Fruit fly (Drosophila melanogaster) whole organism, wandering third instar larva: ENCODE measurements around the gene CG12691.

Experiments
- Abd-B ChIP-seq: fragments of >200 bp; optimal IDR thresholded peaks from 2 replicates; lab custom pipeline; 2017; ENCODE audit warnings: missing biosample characterization, missing genetic modification characterization
- CG32264 ChIP-seq: fragments of 200-800 bp; sonication (Bioruptor generic); optimal IDR thresholded peaks from 2 replicates; lab custom pipeline; 2016; ENCODE audit warnings: missing biosample characterization, missing genetic modification characterization
- CG9705 ChIP-seq: fragments of 200-800 bp; sonication (Bioruptor generic); optimal IDR thresholded peaks from 2 replicates; lab custom pipeline; 2018; ENCODE audit warnings: missing biosample characterization, mild to moderate bottlenecking, missing genetic modification characterization
- CrebA ChIP-seq: fragments of 200-800 bp; sonication (Bioruptor generic); optimal IDR thresholded peaks from 2 replicates; lab custom pipeline; 2016; ENCODE audit warnings: missing biosample characterization, mild to moderate bottlenecking, missing genetic modification characterization, borderline replicate concordance
- Dfd ChIP-seq: fragments of >200 bp; optimal IDR thresholded peaks from 2 replicates; lab custom pipeline; 2017; ENCODE audit warnings: missing biosample characterization, missing genetic modification characterization
- Dif ChIP-seq: fragments of 200-275, 200-300 bp; sonication (Bioruptor generic); optimal IDR thresholded peaks from 2 replicates; lab custom pipeline; 2018; ENCODE audit warnings: missing biosample characterization, missing genetic modification characterization; ENCODE audit not compliant: partially characterized antibody
- GATAd ChIP-seq: sonication (Bioruptor generic); optimal IDR thresholded peaks from 2 replicates; lab custom pipeline; 2016; ENCODE audit warnings: missing biosample characterization, missing genetic modification characterization
- HLH106 ChIP-seq: fragments of 200-800 bp; optimal IDR thresholded peaks from 3 replicates; lab custom pipeline; 2019; ENCODE audit warnings: missing biosample characterization, mild to moderate bottlenecking, missing genetic modification characterization, moderate library complexity
- Hnf4 ChIP-seq: fragments of 200-800 bp; sonication (Bioruptor generic); optimal IDR thresholded peaks from 2 replicates; lab custom pipeline; 2016; ENCODE audit warnings: missing biosample characterization, mild to moderate bottlenecking, missing genetic modification characterization
- Hr78 ChIP-seq: fragments of >200 bp; optimal IDR thresholded peaks from 2 replicates; lab custom pipeline; 2017; ENCODE audit warnings: missing biosample characterization, missing genetic modification characterization
- Hr83 ChIP-seq: fragments of 200-300 bp; sonication (Bioruptor generic); optimal IDR thresholded peaks from 2 replicates; lab custom pipeline; 2016; ENCODE audit warnings: missing biosample characterization, mild to moderate bottlenecking, missing genetic modification characterization, moderate library complexity; ENCODE audit not compliant: poor library complexity, severe bottlenecking
- Mio ChIP-seq: sonication (Bioruptor generic); optimal IDR thresholded peaks from 2 replicates; lab custom pipeline; 2016; ENCODE audit warnings: missing biosample characterization, missing genetic modification characterization
- Myc ChIP-seq: fragments of >200 bp; optimal IDR thresholded peaks from 2 replicates; lab custom pipeline; 2017
- N ChIP-seq: fragments of >200 bp; optimal IDR thresholded peaks from 2 replicates; lab custom pipeline; 2018; ENCODE audit warnings: missing biosample characterization, missing external identifiers, missing genetic modification characterization
- OdsH ChIP-seq: fragments of 200-800 bp; sonication (Bioruptor generic); optimal IDR thresholded peaks from 2 replicates; lab custom pipeline; 2016; ENCODE audit warnings: missing biosample characterization, mild to moderate bottlenecking, missing genetic modification characterization
- Rel ChIP-seq, 2 experiments: fragments of 200-800 bp; sonication (Bioruptor generic) in 1 of 2; optimal IDR thresholded peaks; 2 replicates in 1 of 2; 3 replicates in 1 of 2; lab custom pipeline; 2016 to 2019; ENCODE audit warnings: mild to moderate bottlenecking in 2 of 2, missing biosample characterization in 2 of 2, missing genetic modification characterization in 2 of 2, moderate library complexity in 1 of 2
- Sp1 ChIP-seq: fragments of 200-800 bp; sonication (Bioruptor generic); optimal IDR thresholded peaks from 3 replicates; lab custom pipeline; 2019; ENCODE audit warnings: missing biosample characterization, mild to moderate bottlenecking, missing genetic modification characterization, moderate library complexity
- Vsx2 ChIP-seq: fragments of 200-300, 225-300 bp; sonication (Bioruptor generic); optimal IDR thresholded peaks from 2 replicates; lab custom pipeline; 2018; ENCODE audit warnings: missing biosample characterization, missing genetic modification characterization; ENCODE audit not compliant: partially characterized antibody
- br ChIP-seq: fragments of 200-800 bp; sonication (Bioruptor generic); optimal IDR thresholded peaks from 2 replicates; lab custom pipeline; 2016; ENCODE audit warnings: missing biosample characterization, missing genetic modification characterization
- brk ChIP-seq: fragments of 200-800 bp; sonication (Bioruptor generic); optimal IDR thresholded peaks from 2 replicates; lab custom pipeline; 2016; ENCODE audit warnings: missing biosample characterization, mild to moderate bottlenecking, missing genetic modification characterization
- dl ChIP-seq, 2 experiments: fragments of 175-275, 200-275 bp in 1 of 2; fragments of 200-275 bp in 1 of 2; sonication (Bioruptor generic); optimal IDR thresholded peaks; lab custom pipeline; 2018; ENCODE audit warnings: mild to moderate bottlenecking in 2 of 2, missing biosample characterization in 2 of 2, missing genetic modification characterization in 2 of 2, moderate library complexity in 2 of 2; ENCODE audit not compliant: partially characterized antibody in 2 of 2, insufficient read depth in 1 of 2
- dsf ChIP-seq: sonication (Bioruptor generic); optimal IDR thresholded peaks from 2 replicates; lab custom pipeline; 2016; ENCODE audit warnings: missing biosample characterization, missing genetic modification characterization, borderline replicate concordance
- ey ChIP-seq: fragments of 200-800 bp; sonication (Bioruptor generic); optimal IDR thresholded peaks from 2 replicates; lab custom pipeline; 2016; ENCODE audit warnings: missing biosample characterization, missing genetic modification characterization
- foxo ChIP-seq, 2 experiments: fragments of 200-800 bp; sonication (Bioruptor generic); optimal IDR thresholded peaks; 2 replicates in 1 of 2; 3 replicates in 1 of 2; lab custom pipeline; 2016 to 2017; ENCODE audit warnings: missing biosample characterization in 2 of 2, missing genetic modification characterization in 2 of 2
- fru ChIP-seq: fragments of 200-800 bp; sonication (Bioruptor generic); optimal IDR thresholded peaks from 3 replicates; lab custom pipeline; 2016; ENCODE audit warnings: missing biosample characterization, mild to moderate bottlenecking, missing genetic modification characterization
- jim ChIP-seq: fragments of 175-275, 200-325 bp; sonication (Bioruptor generic); optimal IDR thresholded peaks from 2 replicates; lab custom pipeline; 2016; ENCODE audit warnings: missing biosample characterization, mild to moderate bottlenecking, missing genetic modification characterization
- pan ChIP-seq: fragments of >200 bp; optimal IDR thresholded peaks from 2 replicates; lab custom pipeline; 2017
- psq ChIP-seq: fragments of 200-800 bp; sonication (Bioruptor generic); optimal IDR thresholded peaks from 3 replicates; lab custom pipeline; 2017; ENCODE audit warnings: missing biosample characterization, mild to moderate bottlenecking, missing genetic modification characterization, moderate library complexity
- rgr ChIP-seq: fragments of 200-800 bp; sonication (Bioruptor generic); optimal IDR thresholded peaks from 3 replicates; lab custom pipeline; 2016; ENCODE audit warnings: missing biosample characterization, mild to moderate bottlenecking, missing genetic modification characterization
- sage ChIP-seq: fragments of 200-800 bp; sonication (Bioruptor generic); optimal IDR thresholded peaks from 2 replicates; lab custom pipeline; 2016; ENCODE audit warnings: missing biosample characterization, mild to moderate bottlenecking, missing genetic modification characterization
- tai ChIP-seq: sonication (Bioruptor generic); optimal IDR thresholded peaks from 2 replicates; lab custom pipeline; 2016; ENCODE audit warnings: missing biosample characterization, missing genetic modification characterization
- usp ChIP-seq: fragments of >200 bp; optimal IDR thresholded peaks from 2 replicates; lab custom pipeline; 2017; ENCODE audit warnings: missing biosample characterization, missing genetic modification characterization

The CG12691 gene

DNA sequence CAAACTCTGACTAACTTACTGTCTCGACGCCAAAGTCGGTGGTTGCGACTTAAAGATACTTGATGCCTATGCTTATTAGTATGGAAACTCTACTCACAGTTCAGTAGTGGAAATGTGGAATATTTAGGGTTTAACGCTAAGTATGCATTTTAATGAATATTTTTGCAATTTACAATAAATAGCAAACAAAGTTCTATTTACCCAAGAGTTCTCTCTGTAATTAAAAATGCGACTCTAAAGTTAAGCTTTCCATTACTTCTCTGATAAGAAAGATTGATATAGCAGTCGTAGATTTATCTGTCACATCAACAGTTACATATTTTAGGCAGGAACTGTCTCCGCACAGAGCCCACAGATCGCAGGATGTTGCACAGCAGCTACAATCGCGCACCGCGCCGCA lies at the start of gene CG12691:
CG12691 (plus strand) TSS at position 301 of the 400 bp plus-strand sequence.
- TF ChIP-seq usp (GFP tag; lab: Kevin White, UChicago) (no peak), sage (GFP tag; lab: Kevin White, UChicago) (no peak)

DNA sequence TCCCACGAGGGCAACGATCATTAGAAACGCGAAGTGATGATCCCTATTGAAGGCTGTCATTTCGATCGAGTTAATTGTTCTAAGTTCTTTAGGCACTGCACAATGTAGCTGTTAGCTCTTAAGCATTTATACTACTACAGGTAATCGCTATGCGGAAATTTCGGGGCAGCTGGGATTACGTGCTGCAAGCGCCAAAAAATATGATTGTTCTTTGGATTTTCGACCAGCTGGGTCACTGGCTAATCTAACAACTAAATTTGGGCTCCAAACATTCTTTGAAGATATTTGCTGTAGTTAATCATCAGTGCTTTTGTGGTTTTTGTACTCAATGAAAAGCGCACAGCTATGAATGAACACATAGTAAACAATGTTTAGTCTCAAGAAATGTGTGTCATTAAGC lies 48.6 kb upstream of the CG12691 start, which contains the start of gene CG15571:
CG15571 (minus strand) TSS at position 101 of the 400 bp plus-strand sequence.
- no peak for TF ChIP-seq Hr83
- TF ChIP-seq Vsx2 (GFP tag; lab: Kevin White, UChicago), result no peak
- TF ChIP-seq Hnf4 (GFP tag; lab: Kevin White, UChicago), result no peak
- TF ChIP-seq brk, result no peak
- TF ChIP-seq HLH106 (tag; lab: Kevin White, UChicago), result no peak
- no peak for TF ChIP-seq Myc
- no peak for TF ChIP-seq psq (GFP tag; lab: Kevin White, UChicago)
- TF ChIP-seq CrebA, result no peak
- TF ChIP-seq foxo (GFP tag; optimal IDR thresholded peaks at IDR 0.05; lab: Kevin White, UChicago), result no peak
- no peak for TF ChIP-seq fru
- TF ChIP-seq Dfd, result no peak
- no peak for TF ChIP-seq br
- TF ChIP-seq Mio (GFP tag; lab: Kevin White, UChicago), result no peak
- TF ChIP-seq tai (GFP tag; lab: Kevin White, UChicago), result no peak

DNA sequence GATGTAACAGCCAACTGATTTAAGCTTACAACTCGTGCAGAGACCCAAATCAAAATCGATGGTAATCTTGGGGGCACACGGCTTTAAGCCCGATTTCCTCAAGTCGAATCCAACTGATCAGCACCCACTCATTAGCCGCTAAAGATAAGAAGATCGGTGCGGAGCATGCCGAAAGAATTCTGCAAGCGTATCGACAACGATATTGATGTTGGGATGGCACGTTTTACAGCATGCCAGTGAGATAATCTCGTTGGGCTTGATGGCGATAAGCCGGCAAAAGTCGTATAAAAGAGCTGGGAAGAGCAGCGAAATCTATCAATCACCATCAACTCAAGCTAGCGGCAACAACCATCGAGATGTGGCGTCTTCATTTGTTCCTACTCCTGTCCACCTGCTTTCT lies 48.0 kb upstream of the CG12691 start, which contains the start of gene CG15570:
CG15570 (plus strand) TSS at position 301 of the 400 bp plus-strand sequence.
- TF ChIP-seq sage (GFP tag; lab: Kevin White, UChicago), result no peak
- TF ChIP-seq Rel (GFP tag; optimal IDR thresholded peaks at IDR 0.05; lab: Kevin White, UChicago), result no peak
- TF ChIP-seq Rel (tag; optimal IDR thresholded peaks at IDR 0.05; lab: Kevin White, UChicago), result no peak
- TF ChIP-seq dsf, result no peak
- no peak for TF ChIP-seq Abd-B (GFP tag; lab: Kevin White, UChicago)
- no peak for TF ChIP-seq fru
- TF ChIP-seq ey (GFP tag; lab: Kevin White, UChicago), result no peak
- no peak for TF ChIP-seq Hr78 (GFP tag; lab: Kevin White, UChicago)
- no peak for TF ChIP-seq Hr83
- no peak for TF ChIP-seq N (GFP tag; lab: Kevin White, UChicago)
- no peak for TF ChIP-seq Mio (GFP tag; lab: Kevin White, UChicago)
- TF ChIP-seq rgr (GFP tag; lab: Kevin White, UChicago), result no peak

DNA sequence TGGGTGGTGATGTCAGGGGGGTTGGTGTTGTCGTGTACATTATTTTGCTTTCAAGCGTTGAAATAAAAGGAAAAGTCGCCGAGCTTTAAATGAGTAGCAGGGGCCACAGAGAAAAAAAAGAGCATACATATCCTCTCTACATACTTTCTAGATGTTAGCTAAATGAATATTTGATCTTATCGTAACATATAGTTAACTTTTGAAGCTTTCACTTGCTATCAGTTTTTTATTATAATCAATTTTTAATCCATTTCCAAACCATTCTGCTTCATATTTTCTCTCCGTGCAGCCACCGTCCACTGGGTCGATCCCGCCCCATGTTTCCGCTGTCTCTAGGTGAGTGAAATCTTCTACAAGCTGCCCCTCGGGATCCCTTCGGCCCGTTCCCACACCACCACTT lies 40.9 kb upstream of the CG12691 start:
- no peak for TF ChIP-seq Rel (GFP tag; optimal IDR thresholded peaks at IDR 0.05; lab: Kevin White, UChicago)
- TF ChIP-seq Rel (tag; optimal IDR thresholded peaks at IDR 0.05; lab: Kevin White, UChicago), result no peak
- no peak for TF ChIP-seq Hr83
- TF ChIP-seq ey (GFP tag; lab: Kevin White, UChicago), result no peak
- no peak for TF ChIP-seq N (GFP tag; lab: Kevin White, UChicago)
- no peak for TF ChIP-seq Hnf4 (GFP tag; lab: Kevin White, UChicago)
- TF ChIP-seq rgr (GFP tag; lab: Kevin White, UChicago), result no peak

DNA sequence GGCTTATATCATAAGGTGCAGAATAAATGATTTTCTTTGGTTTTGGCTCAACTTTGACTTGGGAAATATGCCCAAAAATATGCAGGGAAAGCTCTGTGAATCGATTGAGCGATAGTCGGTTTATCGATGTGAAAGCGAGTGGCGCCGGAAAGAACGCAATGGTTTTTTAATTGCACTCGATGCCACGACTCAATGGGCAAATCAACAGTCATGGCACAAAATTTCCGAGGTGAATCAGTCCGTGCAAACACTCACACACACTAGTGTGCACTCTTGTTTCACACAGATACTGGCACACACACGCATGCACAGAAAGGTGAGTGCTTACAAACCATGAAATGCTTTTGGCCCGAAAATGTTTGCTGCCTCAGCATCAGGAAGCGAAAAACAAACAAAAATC lies 25.8 kb upstream of the CG12691 start:
- TF ChIP-seq Myc (peak; percentile 9), dl (GFP tag; optimal IDR thresholded peaks at IDR 0.05; lab: Kevin White, UChicago; ENCODE audit: insufficient read depth in 1 of 2, partially characterized antibody in 2 of 2) (no peak), Sp1 (no peak)

DNA sequence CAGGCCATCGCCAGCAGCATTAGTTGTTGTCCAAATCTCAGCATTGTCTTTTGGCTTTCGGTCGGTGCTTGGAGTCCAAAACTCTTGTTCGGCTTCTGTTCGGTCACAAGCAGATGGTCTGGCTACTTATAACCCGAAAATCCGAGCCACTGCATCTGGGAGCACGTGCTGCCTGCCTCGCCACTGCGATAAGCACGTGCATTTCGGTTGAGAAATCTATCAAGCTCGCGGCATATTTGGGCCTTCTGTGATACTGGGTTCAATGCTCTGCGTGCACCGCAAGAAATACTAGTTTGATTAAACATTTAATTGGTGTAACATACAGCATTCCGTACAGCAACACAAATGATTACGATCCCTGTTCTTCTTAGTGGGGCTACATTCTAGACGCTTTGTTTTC lies 23.2 kb upstream of the CG12691 start, which contains the start of gene Femcoat:
Femcoat (minus strand) TSS at position 101 of the 400 bp plus-strand sequence.
- TF ChIP-seq CG32264 (GFP tag; lab: Kevin White, UChicago), result no peak
- TF ChIP-seq Hr78 (GFP tag; lab: Kevin White, UChicago), result no peak
- no peak for TF ChIP-seq Dif (GFP tag; lab: Kevin White, UChicago)
- TF ChIP-seq jim (GFP tag; lab: Kevin White, UChicago), result no peak
- no peak for TF ChIP-seq N (GFP tag; lab: Kevin White, UChicago)
- TF ChIP-seq HLH106 (tag; lab: Kevin White, UChicago), result no peak
- TF ChIP-seq Sp1, result no peak
- TF ChIP-seq CG9705, result no peak
- TF ChIP-seq pan (lab: Kevin White, UChicago), result no peak
- TF ChIP-seq Rel (GFP tag; optimal IDR thresholded peaks at IDR 0.05; lab: Kevin White, UChicago), result no peak
- TF ChIP-seq Rel (tag; optimal IDR thresholded peaks at IDR 0.05; lab: Kevin White, UChicago), result no peak
- no peak for TF ChIP-seq Dfd
- no peak for TF ChIP-seq sage (GFP tag; lab: Kevin White, UChicago)
- no peak for TF ChIP-seq OdsH (GFP tag; lab: Kevin White, UChicago)
- TF ChIP-seq Hr83, result no peak
- TF ChIP-seq dl (GFP tag; optimal IDR thresholded peaks at IDR 0.05; lab: Kevin White, UChicago; ENCODE audit: insufficient read depth in 1 of 2, partially characterized antibody in 2 of 2), result no peak
- no peak for TF ChIP-seq GATAd (GFP tag; lab: Kevin White, UChicago)
- TF ChIP-seq Myc, result no peak
- no peak for TF ChIP-seq br
- TF ChIP-seq, all 38 proteins: peak for 0
